Worm (Caenorhabditis elegans) whole organism, L4 larva: ENCODE measurements around the gene C33A12.19.

Source experiments
- D1046.2 ChIP-seq: fragments of 200-800 bp; sonication (Bioruptor generic); IDR thresholded peaks from 2 replicates; pipeline ENCODE4 v1.3.6; 2022; ENCODE audit warnings: missing genetic modification characterization, missing compliant biosample characterization
- F10B5.3 ChIP-seq: sonication (generic microtip); optimal IDR thresholded peaks from 2 replicates; lab custom pipeline; 2016; ENCODE audit warnings: mild to moderate bottlenecking, missing genetic modification characterization, missing compliant biosample characterization
- F26F4.8 ChIP-seq: fragments of 200-800 bp; sonication (Bioruptor generic); conservative IDR thresholded peaks from 2 replicates; pipeline ENCODE4 v1.3.6; 2022; ENCODE audit warnings: missing genetic modification characterization, missing compliant biosample characterization
- F37D6.2 ChIP-seq: sonication (generic microtip); optimal IDR thresholded peaks from 2 replicates; lab custom pipeline; 2016; ENCODE audit warnings: mild to moderate bottlenecking, missing genetic modification characterization, missing compliant biosample characterization
- T26A8.4 ChIP-seq: fragments of 200-800 bp; sonication (Bioruptor generic); IDR thresholded peaks from 2 replicates; pipeline ENCODE4 v1.3.6; 2022; ENCODE audit warnings: missing genetic modification characterization, missing compliant biosample characterization
- Y48G9A.11 ChIP-seq: fragments of 200-800 bp; sonication (Bioruptor generic); IDR thresholded peaks from 2 replicates; pipeline ENCODE4 v1.3.6; 2022; ENCODE audit warnings: missing genetic modification reagents, missing genetic modification characterization, missing compliant biosample characterization
- ZK337.2 ChIP-seq: fragments of 200-800 bp; sonication (Bioruptor generic); IDR thresholded peaks from 2 replicates; pipeline ENCODE4 v1.3.6; 2022; ENCODE audit warnings: missing genetic modification reagents, missing genetic modification characterization, missing compliant biosample characterization
- ZK546.5 ChIP-seq, 2 experiments: sonication (generic microtip); optimal IDR thresholded peaks; 2 replicates each; lab custom pipeline; 2017; ENCODE audit warnings: missing biosample characterization in 2 of 2, missing genetic modification characterization in 2 of 2
- aly-2 ChIP-seq: sonication (generic microtip); optimal IDR thresholded peaks from 2 replicates; lab custom pipeline; 2018; ENCODE audit warnings: missing biosample characterization, missing genetic modification characterization
- ama-1 ChIP-seq: fragments of 150-350 bp; optimal IDR thresholded peaks from 2 replicates; lab custom pipeline; 2014; ENCODE audit warnings: inconsistent platforms, mixed read lengths
- attf-4 ChIP-seq: sonication (generic microtip); optimal IDR thresholded peaks from 3 replicates; lab custom pipeline; 2017; ENCODE audit warnings: missing biosample characterization, missing genetic modification characterization
- ceh-32 ChIP-seq: sonication (generic microtip); optimal IDR thresholded peaks from 2 replicates; lab custom pipeline; 2016; ENCODE audit warnings: mild to moderate bottlenecking, missing genetic modification characterization, missing compliant biosample characterization; ENCODE audit not compliant: poor library complexity
- ceh-44 ChIP-seq: fragments of 200-800 bp; sonication (Bioruptor generic); IDR thresholded peaks from 2 replicates; pipeline ENCODE4 v1.3.6; 2022; ENCODE audit warnings: missing genetic modification reagents, missing genetic modification characterization, missing compliant biosample characterization
- ceh-62 ChIP-seq: sonication (generic microtip); optimal IDR thresholded peaks from 2 replicates; lab custom pipeline; 2017; ENCODE audit warnings: missing biosample characterization, missing genetic modification characterization
- ces-1 ChIP-seq: fragments of 150-350 bp; sonication (generic microtip); optimal IDR thresholded peaks from 4 replicates; lab custom pipeline; 2014; ENCODE audit warnings: missing biosample characterization, missing genetic modification reagents, missing genetic modification characterization
- cey-2 ChIP-seq: sonication (generic microtip); optimal IDR thresholded peaks from 3 replicates; lab custom pipeline; 2017; ENCODE audit warnings: missing genetic modification characterization, mild to moderate bottlenecking, missing compliant biosample characterization, antibody characterized with exemption, borderline replicate concordance; ENCODE audit not compliant: insufficient read depth
- daf-12 ChIP-seq: fragments of 150-350 bp; optimal IDR thresholded peaks from 2 replicates; lab custom pipeline; 2014; ENCODE audit warnings: missing biosample characterization, missing genetic modification reagents, missing genetic modification characterization
- daf-16 ChIP-seq, 3 experiments: sonication (generic microtip); optimal IDR thresholded peaks; 2 replicates each; lab custom pipeline; 2016 to 2017; ENCODE audit warnings: missing genetic modification characterization in 3 of 3, missing genetic modification reagents in 3 of 3, mild to moderate bottlenecking in 2 of 3, missing compliant biosample characterization in 2 of 3, missing biosample characterization in 1 of 3, moderate library complexity in 1 of 3
- daf-8 ChIP-seq: fragments of 200-800 bp; sonication (Bioruptor generic); IDR thresholded peaks from 2 replicates; pipeline ENCODE4 v1.3.6; 2022; ENCODE audit warnings: missing genetic modification characterization, missing compliant biosample characterization
- dmd-6 ChIP-seq: fragments of 200-800 bp; sonication (Bioruptor generic); IDR thresholded peaks from 2 replicates; pipeline ENCODE4 v1.3.6; 2022; ENCODE audit warnings: missing genetic modification reagents, missing genetic modification characterization, missing compliant biosample characterization
- dmd-9 ChIP-seq: fragments of 200-800 bp; sonication (Bioruptor generic); IDR thresholded peaks from 2 replicates; pipeline ENCODE4 v1.3.6; 2022; ENCODE audit warnings: missing genetic modification reagents, missing genetic modification characterization, missing compliant biosample characterization
- gei-8 ChIP-seq: fragments of 200-800 bp; sonication (Bioruptor generic); optimal IDR thresholded peaks from 2 replicates; lab custom pipeline; 2018; ENCODE audit warnings: mild to moderate bottlenecking, missing genetic modification characterization, missing compliant biosample characterization
- hlh-30 ChIP-seq: sonication (generic microtip); optimal IDR thresholded peaks from 2 replicates; lab custom pipeline; 2017; ENCODE audit warnings: antibody characterized with exemption, mild to moderate bottlenecking, missing genetic modification characterization, missing compliant biosample characterization; ENCODE audit not compliant: insufficient read depth
- lin-13 ChIP-seq: fragments of 150-350 bp; optimal IDR thresholded peaks from 2 replicates; lab custom pipeline; 2014; ENCODE audit warnings: missing biosample characterization, missing genetic modification reagents, missing genetic modification characterization
- lin-29 ChIP-seq: fragments of 200-800 bp; sonication (Bioruptor generic); IDR thresholded peaks from 2 replicates; pipeline ENCODE4 v1.3.6; 2022; ENCODE audit warnings: missing genetic modification reagents, missing genetic modification characterization, missing compliant biosample characterization
- lsy-2 ChIP-seq, 2 experiments: fragments of 150-350 bp in 1 of 2; sonication (generic microtip) in 1 of 2; optimal IDR thresholded peaks; 2 replicates each; lab custom pipeline; 2014 to 2017; ENCODE audit warnings: missing biosample characterization in 2 of 2, missing genetic modification characterization in 2 of 2
- mdl-1 ChIP-seq, 2 experiments: fragments of 150-350 bp in 1 of 2; sonication (generic microtip) in 1 of 2; optimal IDR thresholded peaks; 2 replicates each; lab custom pipeline; 2014 to 2017; ENCODE audit warnings: missing biosample characterization in 2 of 2, missing genetic modification characterization in 2 of 2
- mdt-29 ChIP-seq: fragments of 200-800 bp; sonication (Bioruptor generic); IDR thresholded peaks from 2 replicates; pipeline ENCODE4 v1.3.6; 2022; ENCODE audit warnings: missing genetic modification reagents, missing genetic modification characterization, missing compliant biosample characterization
- mep-1 ChIP-seq: fragments of 150-350 bp; sonication (generic microtip); optimal IDR thresholded peaks from 3 replicates; lab custom pipeline; 2014; ENCODE audit warnings: missing biosample characterization, missing genetic modification characterization
- mxl-3 ChIP-seq: fragments of 200-800 bp; sonication (Bioruptor generic); optimal IDR thresholded peaks from 2 replicates; lab custom pipeline; 2018; ENCODE audit warnings: mild to moderate bottlenecking, missing genetic modification characterization, missing compliant biosample characterization
- nhr-10 ChIP-seq: fragments of 150-350 bp; optimal IDR thresholded peaks from 2 replicates; lab custom pipeline; 2014; ENCODE audit warnings: missing biosample characterization, missing genetic modification characterization
- nhr-11 ChIP-seq: fragments of 150-350 bp; optimal IDR thresholded peaks from 2 replicates; lab custom pipeline; 2014; ENCODE audit warnings: missing biosample characterization, missing genetic modification characterization
- nhr-41 ChIP-seq: fragments of 200-800 bp; sonication (Bioruptor generic); IDR thresholded peaks from 2 replicates; pipeline ENCODE4 v1.3.6; 2022; ENCODE audit warnings: missing genetic modification reagents, missing genetic modification characterization, missing compliant biosample characterization
- nhr-48 ChIP-seq: sonication (generic microtip); optimal IDR thresholded peaks from 2 replicates; lab custom pipeline; 2016; ENCODE audit warnings: mild to moderate bottlenecking, missing genetic modification characterization, missing compliant biosample characterization
- pha-4 ChIP-seq, 2 experiments: fragments of 150-350 bp in 1 of 2; fragments of 200-800 bp in 1 of 2; sonication (Bioruptor generic) in 1 of 2; IDR thresholded peaks in 1 of 2; optimal IDR thresholded peaks in 1 of 2; 2 replicates each; pipeline versions ENCODE4 v1.3.6 to Lab custom; 2014 to 2022; ENCODE audit warnings: missing genetic modification characterization in 2 of 2, missing genetic modification reagents in 2 of 2, missing biosample characterization in 1 of 2, missing compliant biosample characterization in 1 of 2
- rbr-2 ChIP-seq: sonication (generic microtip); optimal IDR thresholded peaks from 2 replicates; lab custom pipeline; 2016; ENCODE audit warnings: missing genotype, missing genetic modification characterization, missing compliant biosample characterization
- set-16 ChIP-seq: fragments of 200-800 bp; sonication (Bioruptor generic); IDR thresholded peaks from 2 replicates; pipeline ENCODE4 v1.3.6; 2022; ENCODE audit warnings: missing genetic modification reagents, missing genetic modification characterization, missing compliant biosample characterization
- skn-1 ChIP-seq: fragments of 150-350 bp; optimal IDR thresholded peaks from 2 replicates; lab custom pipeline; 2014; ENCODE audit warnings: missing biosample characterization, missing genetic modification characterization
- snpc-4 ChIP-seq: fragments of 150-350 bp; optimal IDR thresholded peaks from 2 replicates; lab custom pipeline; 2014; ENCODE audit warnings: missing biosample characterization, missing genetic modification characterization
- spr-1 ChIP-seq: sonication (generic microtip); optimal IDR thresholded peaks from 2 replicates; lab custom pipeline; 2016; ENCODE audit warnings: mild to moderate bottlenecking, missing genetic modification characterization, missing compliant biosample characterization
- spr-3 ChIP-seq: fragments of 200-800 bp; sonication (Bioruptor generic); optimal IDR thresholded peaks from 2 replicates; lab custom pipeline; 2018; ENCODE audit warnings: mild to moderate bottlenecking, missing genetic modification characterization, missing compliant biosample characterization
- tag-97 ChIP-seq: fragments of 200-800 bp; sonication (Bioruptor generic); IDR thresholded peaks from 2 replicates; pipeline ENCODE4 v1.3.6; 2022; ENCODE audit warnings: missing genetic modification characterization, missing compliant biosample characterization
- tra-1 ChIP-seq: fragments of 200-800 bp; sonication (Bioruptor generic); IDR thresholded peaks from 2 replicates; pipeline ENCODE4 v1.3.6; 2022; ENCODE audit warnings: missing genetic modification reagents, missing genetic modification characterization, missing compliant biosample characterization
- unc-130 ChIP-seq: sonication (generic microtip); optimal IDR thresholded peaks from 2 replicates; lab custom pipeline; 2016; ENCODE audit warnings: missing genetic modification reagents, missing genetic modification characterization, missing compliant biosample characterization
- unc-39 ChIP-seq: sonication (generic microtip); optimal IDR thresholded peaks from 2 replicates; lab custom pipeline; 2017; ENCODE audit warnings: missing biosample characterization, missing genetic modification characterization
- unc-62 ChIP-seq, 3 experiments: fragments of 150-350 bp in 1 of 3; sonication (generic microtip); optimal IDR thresholded peaks in 2 of 3; peaks in 1 of 3; 1 replicate in 1 of 3; 2 replicates in 2 of 3; lab custom pipeline; 2014 to 2017; ENCODE audit warnings: missing biosample characterization in 3 of 3, missing genetic modification characterization in 3 of 3, missing genetic modification reagents in 3 of 3, missing genotype in 1 of 3
- vab-7 ChIP-seq: fragments of 200-800 bp; sonication (Bioruptor generic); IDR thresholded peaks from 2 replicates; pipeline ENCODE4 v1.3.6; 2022; ENCODE audit warnings: missing genetic modification reagents, missing genetic modification characterization, missing compliant biosample characterization
- zag-1 ChIP-seq: fragments of 150-350 bp; optimal IDR thresholded peaks from 2 replicates; lab custom pipeline; 2014; ENCODE audit warnings: missing biosample characterization, missing genetic modification characterization
- ztf-11 ChIP-seq: fragments of 150-350 bp; optimal IDR thresholded peaks from 2 replicates; lab custom pipeline; 2014; ENCODE audit warnings: missing biosample characterization, missing genetic modification characterization

The C33A12.19 gene

ce11 chrIV:9511221-9511638, 5.6 kb upstream of the C33A12.19 start (continued):
- TF ChIP-seq dmd-9 (no peak), ces-1 (peak; percentile 62), gei-8 (GFP tag; lab: Kevin White, UChicago) (no peak), spr-1 (tag; lab: Kevin White, UChicago) (peak; percentile 27), mxl-3 (GFP tag; lab: Kevin White, UChicago) (no peak), cey-2 (tag; lab: Kevin White, UChicago) (no peak), ZK337.2 (GFP tag; lab: Robert Waterston, UW) (no peak), ztf-11 (tag; lab: Kevin White, UChicago) (no peak), F37D6.2 (tag; lab: Kevin White, UChicago) (peak; percentile 53), rbr-2 (peak; percentile 74), skn-1 (tag; lab: Kevin White, UChicago) (no peak), D1046.2 (GFP tag; lab: Robert Waterston, UW) (no peak), Y48G9A.11 (peak; percentile 68; the same call in 1 of the 2 replicates), attf-4 (tag; lab: Kevin White, UChicago) (no peak), vab-7 (GFP tag; lab: Robert Waterston, UW) (no peak; the same call in 1 of the 2 replicates), hlh-30 (tag; lab: Kevin White, UChicago) (peak; percentile 66), mdl-1 (tag; optimal IDR thresholded peaks at IDR 0.05; lab: Kevin White, UChicago) (peak in 1 of 2 experiments; percentile 71), zag-1 (tag; lab: Kevin White, UChicago) (no peak), lin-13 (GFP tag; lab: Kevin White, UChicago) (peak; percentile 11), F10B5.3 (tag; lab: Kevin White, UChicago) (peak; percentile 86), daf-8 (no peak), mdt-29 (GFP tag; lab: Robert Waterston, UW) (0 out of 2 replicates have a peak, but pooled peaks have one; percentile 28), nhr-11 (no peak), daf-16 (GFP tag; optimal IDR thresholded peaks at IDR 0.05; lab: Kevin White, UChicago) (peak; percentile 5 to 13), daf-16 (tag; optimal IDR thresholded peaks at IDR 0.05; lab: Kevin White, UChicago) (peak; percentile 25), ceh-62 (tag; lab: Kevin White, UChicago) (no peak), nhr-48 (peak; percentile 74), lin-29 (GFP tag; lab: Robert Waterston, UW) (no peak), spr-3 (GFP tag; lab: Kevin White, UChicago) (peak; percentile 59), ceh-44 (GFP tag; lab: Robert Waterston, UW) (no peak), ZK546.5 (tag; optimal IDR thresholded peaks at IDR 0.05; lab: Kevin White, UChicago) (no peak), T26A8.4 (peak; percentile 81), F26F4.8 (no peak), unc-39 (no peak), ama-1 (peak; percentile 52), set-16 (peak; percentile 48; the same call in 1 of the 2 replicates), ceh-32 (tag; lab: Kevin White, UChicago) (peak; percentile 46), aly-2 (tag; lab: Kevin White, UChicago) (no peak), unc-62 (GFP tag; optimal IDR thresholded peaks at IDR 0.05 in 1 of 2; lab: Kevin White, UChicago) (peak in 1 of 2 experiments; percentile 86), unc-62 (tag; optimal IDR thresholded peaks at IDR 0.05; lab: Kevin White, UChicago) (no peak), daf-12 (no peak), lsy-2 (tag; optimal IDR thresholded peaks at IDR 0.05; lab: Kevin White, UChicago) (peak; percentile 33 to 73), dmd-6 (peak; percentile 46), snpc-4 (tag; lab: Kevin White, UChicago) (peak; percentile 95), unc-130 (GFP tag; lab: Kevin White, UChicago) (no peak), mep-1 (tag; lab: Kevin White, UChicago) (peak; percentile 90), nhr-10 (tag; lab: Kevin White, UChicago) (peak; percentile 37), tag-97 (GFP tag; lab: Robert Waterston, UW) (no peak), pha-4 (GFP tag; IDR thresholded peaks at IDR 0.05; lab: Robert Waterston, UW) (peak; percentile 56; the same call in 1 of the 2 replicates), pha-4 (tag; optimal IDR thresholded peaks at IDR 0.05; lab: Kevin White, UChicago) (no peak), nhr-41 (GFP tag; lab: Robert Waterston, UW) (no peak), tra-1 (0 out of 2 replicates have a peak, but pooled peaks have one; percentile 17)
